Worm (Caenorhabditis elegans) whole organism, L4 larva: ENCODE data around the gene ZC190.10.

Source experiments
- Y5F2A.4 ChIP-seq: fragments of 200-800 bp; sonication (Bioruptor generic); optimal IDR thresholded peaks from 2 replicates; lab custom pipeline; 2018; ENCODE audit warnings: mild to moderate bottlenecking, missing genetic modification characterization, missing compliant biosample characterization
- aha-1 ChIP-seq: fragments of 150-350 bp; peaks from one replicate; lab custom pipeline; 2014; ENCODE audit warnings: missing biosample characterization, missing genetic modification characterization
- ama-1 ChIP-seq: fragments of 150-350 bp; optimal IDR thresholded peaks from 2 replicates; lab custom pipeline; 2014; ENCODE audit warnings: inconsistent platforms, mixed read lengths
- arid-1 ChIP-seq: fragments of 200-800 bp; sonication (Bioruptor generic); conservative IDR thresholded peaks from 2 replicates; pipeline ENCODE4 v1.3.6; 2022; ENCODE audit warnings: missing genetic modification reagents, missing genetic modification characterization, missing compliant biosample characterization
- ceh-32 ChIP-seq: sonication (generic microtip); optimal IDR thresholded peaks from 2 replicates; lab custom pipeline; 2016; ENCODE audit warnings: mild to moderate bottlenecking, missing genetic modification characterization, missing compliant biosample characterization; ENCODE audit not compliant: poor library complexity
- daf-16 ChIP-seq, 3 experiments: sonication (generic microtip); optimal IDR thresholded peaks; 2 replicates each; lab custom pipeline; 2016 to 2017; ENCODE audit warnings: missing genetic modification characterization in 3 of 3, missing genetic modification reagents in 3 of 3, mild to moderate bottlenecking in 2 of 3, missing compliant biosample characterization in 2 of 3, missing biosample characterization in 1 of 3, moderate library complexity in 1 of 3
- dmd-6 ChIP-seq: fragments of 200-800 bp; sonication (Bioruptor generic); IDR thresholded peaks from 2 replicates; pipeline ENCODE4 v1.3.6; 2022; ENCODE audit warnings: missing genetic modification reagents, missing genetic modification characterization, missing compliant biosample characterization
- dmd-8 ChIP-seq: fragments of 200-800 bp; sonication (Bioruptor generic); IDR thresholded peaks from 2 replicates; pipeline ENCODE4 v1.3.6; 2022; ENCODE audit warnings: missing genetic modification characterization, missing compliant biosample characterization
- duxl-1 ChIP-seq: sonication (generic microtip); optimal IDR thresholded peaks from 2 replicates; lab custom pipeline; 2016; ENCODE audit warnings: mild to moderate bottlenecking, missing genetic modification characterization, moderate library complexity, missing compliant biosample characterization; ENCODE audit not compliant: poor library complexity
- dve-1 ChIP-seq: sonication (generic microtip); optimal IDR thresholded peaks from 2 replicates; lab custom pipeline; 2017; ENCODE audit warnings: antibody characterized with exemption, mild to moderate bottlenecking, missing genetic modification characterization, missing compliant biosample characterization; ENCODE audit not compliant: insufficient read depth
- egl-43 ChIP-seq: fragments of 200-800 bp; sonication (Bioruptor generic); IDR thresholded peaks from 2 replicates; pipeline ENCODE4 v1.3.6; 2022; ENCODE audit warnings: missing genetic modification reagents, missing genetic modification characterization, missing compliant biosample characterization
- fkh-10 ChIP-seq: fragments of 150-350 bp; optimal IDR thresholded peaks from 2 replicates; lab custom pipeline; 2014; ENCODE audit warnings: missing biosample characterization, missing genetic modification reagents, missing genetic modification characterization
- gei-8 ChIP-seq: fragments of 200-800 bp; sonication (Bioruptor generic); optimal IDR thresholded peaks from 2 replicates; lab custom pipeline; 2018; ENCODE audit warnings: mild to moderate bottlenecking, missing genetic modification characterization, missing compliant biosample characterization
- hlh-11 ChIP-seq: fragments of 200-800 bp; sonication (Bioruptor generic); optimal IDR thresholded peaks from 2 replicates; lab custom pipeline; 2018; ENCODE audit warnings: mild to moderate bottlenecking, missing genetic modification characterization, missing compliant biosample characterization
- hlh-30 ChIP-seq: sonication (generic microtip); optimal IDR thresholded peaks from 2 replicates; lab custom pipeline; 2017; ENCODE audit warnings: antibody characterized with exemption, mild to moderate bottlenecking, missing genetic modification characterization, missing compliant biosample characterization; ENCODE audit not compliant: insufficient read depth
- jun-1 ChIP-seq: fragments of 150-350 bp; optimal IDR thresholded peaks from 2 replicates; lab custom pipeline; 2014; ENCODE audit warnings: missing biosample characterization, missing genetic modification reagents, missing genetic modification characterization
- lin-13 ChIP-seq: fragments of 150-350 bp; optimal IDR thresholded peaks from 2 replicates; lab custom pipeline; 2014; ENCODE audit warnings: missing biosample characterization, missing genetic modification reagents, missing genetic modification characterization
- lin-39 ChIP-seq: fragments of 150-350 bp; optimal IDR thresholded peaks from 2 replicates; lab custom pipeline; 2014; ENCODE audit warnings: missing biosample characterization, missing genetic modification reagents, missing genetic modification characterization
- lsy-2 ChIP-seq, 2 experiments: fragments of 150-350 bp in 1 of 2; sonication (generic microtip) in 1 of 2; optimal IDR thresholded peaks; 2 replicates each; lab custom pipeline; 2014 to 2017; ENCODE audit warnings: missing biosample characterization in 2 of 2, missing genetic modification characterization in 2 of 2
- madf-5 ChIP-seq, 2 experiments: fragments of 200-800 bp; sonication (Bioruptor generic); IDR thresholded peaks; 2 replicates each; pipeline ENCODE4 v1.3.6; 2022; ENCODE audit warnings: missing compliant biosample characterization in 2 of 2, missing genetic modification characterization in 2 of 2
- madf-9 ChIP-seq: fragments of 200-800 bp; sonication (Bioruptor generic); conservative IDR thresholded peaks from 2 replicates; pipeline ENCODE4 v1.3.6; 2022; ENCODE audit warnings: missing genetic modification reagents, missing genetic modification characterization, missing compliant biosample characterization
- mdl-1 ChIP-seq, 2 experiments: fragments of 150-350 bp in 1 of 2; sonication (generic microtip) in 1 of 2; optimal IDR thresholded peaks; 2 replicates each; lab custom pipeline; 2014 to 2017; ENCODE audit warnings: missing biosample characterization in 2 of 2, missing genetic modification characterization in 2 of 2
- mdt-29 ChIP-seq: fragments of 200-800 bp; sonication (Bioruptor generic); IDR thresholded peaks from 2 replicates; pipeline ENCODE4 v1.3.6; 2022; ENCODE audit warnings: missing genetic modification reagents, missing genetic modification characterization, missing compliant biosample characterization
- mep-1 ChIP-seq: fragments of 150-350 bp; sonication (generic microtip); optimal IDR thresholded peaks from 3 replicates; lab custom pipeline; 2014; ENCODE audit warnings: missing biosample characterization, missing genetic modification characterization
- mes-2 ChIP-seq: sonication (generic microtip); optimal IDR thresholded peaks from 2 replicates; lab custom pipeline; 2016; ENCODE audit warnings: missing genotype, mild to moderate bottlenecking, missing genetic modification characterization, missing compliant biosample characterization; ENCODE audit not compliant: poor library complexity, severe bottlenecking
- mxl-3 ChIP-seq: fragments of 200-800 bp; sonication (Bioruptor generic); optimal IDR thresholded peaks from 2 replicates; lab custom pipeline; 2018; ENCODE audit warnings: mild to moderate bottlenecking, missing genetic modification characterization, missing compliant biosample characterization
- nhr-11 ChIP-seq: fragments of 150-350 bp; optimal IDR thresholded peaks from 2 replicates; lab custom pipeline; 2014; ENCODE audit warnings: missing biosample characterization, missing genetic modification characterization
- nhr-25 ChIP-seq: sonication (generic microtip); optimal IDR thresholded peaks from 2 replicates; lab custom pipeline; 2017; ENCODE audit warnings: missing genetic modification characterization, mild to moderate bottlenecking, missing compliant biosample characterization, antibody characterized with exemption, moderate library complexity, borderline replicate concordance; ENCODE audit not compliant: insufficient read depth
- nhr-48 ChIP-seq: sonication (generic microtip); optimal IDR thresholded peaks from 2 replicates; lab custom pipeline; 2016; ENCODE audit warnings: mild to moderate bottlenecking, missing genetic modification characterization, missing compliant biosample characterization
- pqm-1 ChIP-seq: sonication (generic microtip); optimal IDR thresholded peaks from 2 replicates; lab custom pipeline; 2017; ENCODE audit warnings: missing biosample characterization, missing genetic modification characterization
- rbr-2 ChIP-seq: sonication (generic microtip); optimal IDR thresholded peaks from 2 replicates; lab custom pipeline; 2016; ENCODE audit warnings: missing genotype, missing genetic modification characterization, missing compliant biosample characterization
- saeg-2 ChIP-seq: fragments of 200-800 bp; sonication (Bioruptor generic); IDR thresholded peaks from 2 replicates; pipeline ENCODE4 v1.3.6; 2022; ENCODE audit warnings: missing genetic modification reagents, missing genetic modification characterization, missing compliant biosample characterization
- sdz-12 ChIP-seq: fragments of 200-800 bp; sonication (Bioruptor generic); optimal IDR thresholded peaks from 2 replicates; lab custom pipeline; 2018; ENCODE audit warnings: mild to moderate bottlenecking, missing genetic modification characterization, missing compliant biosample characterization
- set-16 ChIP-seq: fragments of 200-800 bp; sonication (Bioruptor generic); IDR thresholded peaks from 2 replicates; pipeline ENCODE4 v1.3.6; 2022; ENCODE audit warnings: missing genetic modification reagents, missing genetic modification characterization, missing compliant biosample characterization
- spr-1 ChIP-seq: sonication (generic microtip); optimal IDR thresholded peaks from 2 replicates; lab custom pipeline; 2016; ENCODE audit warnings: mild to moderate bottlenecking, missing genetic modification characterization, missing compliant biosample characterization
- tra-1 ChIP-seq: fragments of 200-800 bp; sonication (Bioruptor generic); IDR thresholded peaks from 2 replicates; pipeline ENCODE4 v1.3.6; 2022; ENCODE audit warnings: missing genetic modification reagents, missing genetic modification characterization, missing compliant biosample characterization
- unc-130 ChIP-seq: sonication (generic microtip); optimal IDR thresholded peaks from 2 replicates; lab custom pipeline; 2016; ENCODE audit warnings: missing genetic modification reagents, missing genetic modification characterization, missing compliant biosample characterization
- unc-62 ChIP-seq, 3 experiments: fragments of 150-350 bp in 1 of 3; sonication (generic microtip); optimal IDR thresholded peaks in 2 of 3; peaks in 1 of 3; 1 replicate in 1 of 3; 2 replicates in 2 of 3; lab custom pipeline; 2014 to 2017; ENCODE audit warnings: missing biosample characterization in 3 of 3, missing genetic modification characterization in 3 of 3, missing genetic modification reagents in 3 of 3, missing genotype in 1 of 3
- zag-1 ChIP-seq: fragments of 150-350 bp; optimal IDR thresholded peaks from 2 replicates; lab custom pipeline; 2014; ENCODE audit warnings: missing biosample characterization, missing genetic modification characterization
- zip-11 ChIP-seq: fragments of 200-800 bp; sonication (Bioruptor generic); IDR thresholded peaks from 2 replicates; pipeline ENCODE4 v1.3.6; 2022; ENCODE audit warnings: missing genetic modification characterization, missing compliant biosample characterization
- ztf-7 ChIP-seq: fragments of 150-350 bp; optimal IDR thresholded peaks from 2 replicates; lab custom pipeline; 2014; ENCODE audit warnings: missing biosample characterization, missing genetic modification characterization

Gene ZC190.10

DNA sequence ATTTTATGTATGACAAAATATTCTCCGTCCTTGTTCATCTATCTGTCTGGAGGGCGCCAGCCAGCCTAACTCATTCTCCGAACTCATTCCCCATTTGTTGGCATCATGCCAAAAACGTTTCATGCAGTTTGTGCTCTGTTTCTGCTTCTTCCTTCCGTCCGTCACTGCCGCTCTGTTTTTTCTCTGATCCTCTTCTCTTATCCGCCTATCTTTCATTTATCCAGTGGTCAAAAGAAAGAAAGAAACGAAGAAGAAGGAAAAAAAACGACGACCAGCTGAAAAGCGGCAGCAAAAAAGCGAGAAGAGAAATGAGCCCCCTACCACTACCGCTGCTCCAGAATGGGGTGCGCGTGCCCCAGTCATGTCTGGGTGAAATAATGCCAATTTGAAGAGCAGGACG is 33.1 kb downstream of the ZC190.10 start (continued):
- TF ChIP-seq egl-43 (GFP tag; lab: Robert Waterston, UW) (0 out of 2 replicates have a peak, but pooled peaks have one; percentile 45), nhr-48 (tag; lab: Kevin White, UChicago) (peak; percentile 10), Y5F2A.4 (GFP tag; lab: Kevin White, UChicago) (no peak), spr-1 (no peak), mes-2 (tag; lab: Kevin White, UChicago) (peak; percentile 10)

DNA sequence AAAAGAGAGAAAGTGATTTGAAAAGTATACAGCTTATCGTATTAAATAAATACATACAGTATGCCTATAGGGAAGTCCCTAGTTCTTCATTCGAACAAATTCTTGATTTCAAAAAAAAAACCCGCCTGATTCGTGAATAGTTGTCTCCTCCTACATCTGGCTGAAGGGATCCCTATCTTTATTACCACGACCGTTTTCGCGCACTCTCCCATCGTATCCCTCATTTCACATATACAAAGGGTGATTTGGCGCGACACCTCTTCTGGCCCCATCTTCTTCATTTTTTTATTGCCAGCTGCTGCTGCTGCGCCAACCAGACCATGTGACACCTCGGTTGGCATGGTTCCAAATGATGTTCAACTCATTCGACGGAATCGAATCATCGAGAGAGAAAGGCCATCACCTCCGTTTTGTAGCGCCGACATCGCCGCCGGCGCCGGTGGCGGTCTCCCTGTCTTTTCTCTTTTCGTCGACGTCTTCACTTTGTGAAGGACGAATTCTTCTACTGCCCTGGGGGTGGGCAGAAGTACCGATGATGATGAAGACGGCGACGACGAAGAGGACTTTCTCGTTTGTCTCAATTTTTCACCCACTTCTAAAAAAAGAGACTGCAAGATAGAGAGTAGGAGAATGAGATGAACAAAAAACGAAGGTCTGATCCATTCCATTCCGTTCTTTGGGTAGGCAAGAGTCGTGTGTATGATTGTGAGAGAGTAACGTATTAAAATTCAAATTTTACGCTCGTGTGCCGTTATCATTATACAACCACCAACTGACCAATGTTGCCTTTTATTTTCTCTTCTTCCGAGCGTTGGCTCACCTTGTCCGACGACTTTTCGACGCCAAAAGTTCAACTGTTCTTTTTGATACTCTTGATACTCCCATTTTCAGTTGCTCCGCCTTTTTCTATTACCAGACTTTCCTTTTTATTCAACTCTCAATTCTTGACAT is 33.8 kb downstream of the ZC190.10 start:
- TF ChIP-seq lin-39 (tag; lab: Kevin White, UChicago) (no peak), madf-9 (GFP tag; lab: Robert Waterston, UW) (no peak), unc-130 (no peak), dve-1 (tag; lab: Kevin White, UChicago) (no peak), duxl-1 (tag; lab: Kevin White, UChicago) (no peak), lsy-2 (tag; optimal IDR thresholded peaks at IDR 0.05; lab: Kevin White, UChicago) (peak in 1 of 2 experiments; percentile 17), sdz-12 (GFP tag; lab: Kevin White, UChicago) (no peak), jun-1 (no peak), gei-8 (GFP tag; lab: Kevin White, UChicago) (no peak), mdt-29 (no peak), dmd-8 (GFP tag; lab: Robert Waterston, UW) (no peak), tra-1 (GFP tag; lab: Robert Waterston, UW) (peak; percentile 61), unc-62 (GFP tag; optimal IDR thresholded peaks at IDR 0.05 in 1 of 2; lab: Kevin White, UChicago) (peak in 1 of 2 experiments; percentile 70), unc-62 (tag; optimal IDR thresholded peaks at IDR 0.05; lab: Kevin White, UChicago) (no peak), hlh-11 (tag; lab: Kevin White, UChicago) (peak; percentile 69), hlh-30 (peak; percentile 49), daf-16 (GFP tag; optimal IDR thresholded peaks at IDR 0.05; lab: Kevin White, UChicago) (no peak), daf-16 (tag; optimal IDR thresholded peaks at IDR 0.05; lab: Kevin White, UChicago) (no peak), ztf-7 (no peak), nhr-11 (tag; lab: Kevin White, UChicago) (peak; percentile 21), arid-1 (GFP tag; lab: Robert Waterston, UW) (no peak), lin-13 (no peak), aha-1 (tag; lab: Kevin White, UChicago) (peak; percentile 51), saeg-2 (GFP tag; lab: Robert Waterston, UW) (0 out of 2 replicates have a peak, but pooled peaks have one; percentile 25), set-16 (GFP tag; lab: Robert Waterston, UW) (peak; percentile 74), pqm-1 (tag; lab: Kevin White, UChicago) (peak; percentile 81), zag-1 (tag; lab: Kevin White, UChicago) (no peak), dmd-6 (GFP tag; lab: Robert Waterston, UW) (peak; percentile 46), rbr-2 (tag; lab: Kevin White, UChicago) (peak; percentile 24), fkh-10 (GFP tag; lab: Kevin White, UChicago) (no peak), ceh-32 (tag; lab: Kevin White, UChicago) (no peak), mxl-3 (peak; percentile 60), nhr-25 (tag; lab: Kevin White, UChicago) (peak; percentile 61), ama-1 (lab: Kevin White, UChicago) (no peak), zip-11 (GFP tag; lab: Robert Waterston, UW) (no peak), mdl-1 (tag; optimal IDR thresholded peaks at IDR 0.05; lab: Kevin White, UChicago) (peak in 1 of 2 experiments; percentile 14), mep-1 (tag; lab: Kevin White, UChicago) (peak; percentile 53), madf-5 (GFP tag; IDR thresholded peaks at IDR 0.05; lab: Robert Waterston, UW) (no peak)
